Fruit fly (Drosophila melanogaster) whole organism, adult: ENCODE results near the gene CG10347.

Source experiments
- CG11617 ChIP-seq: fragments of 200-800 bp; sonication (Bioruptor generic); optimal IDR thresholded peaks from 2 replicates; lab custom pipeline; 2017; ENCODE audit warnings: mild to moderate bottlenecking, missing biosample characterization, missing genetic modification reagents, missing genetic modification characterization
- CG12768 ChIP-seq: fragments of 200-800 bp; sonication (Bioruptor generic); optimal IDR thresholded peaks from 2 replicates; lab custom pipeline; 2017; ENCODE audit warnings: missing biosample characterization, missing genetic modification characterization, mild to moderate bottlenecking, moderate library complexity, missing genetic modification reagents
- CG7101 ChIP-seq: fragments of 200-800 bp; sonication (Bioruptor generic); optimal IDR thresholded peaks from 2 replicates; lab custom pipeline; 2018; ENCODE audit warnings: missing biosample characterization, mild to moderate bottlenecking, missing genetic modification characterization, moderate library complexity
- Clk ChIP-seq: fragments of 200-800 bp; sonication (Bioruptor generic); optimal IDR thresholded peaks from 2 replicates; lab custom pipeline; 2017; ENCODE audit warnings: missing biosample characterization, missing genetic modification characterization
- Hr96 ChIP-seq: fragments of 200-800 bp; sonication (Bioruptor generic); optimal IDR thresholded peaks from 2 replicates; lab custom pipeline; 2016; ENCODE audit warnings: missing biosample characterization, missing genetic modification characterization
- bab1 ChIP-seq: fragments of 200-800 bp; sonication (Bioruptor generic); optimal IDR thresholded peaks from 3 replicates; lab custom pipeline; 2019; ENCODE audit warnings: missing biosample characterization, mild to moderate bottlenecking, missing genetic modification characterization, moderate library complexity
- cic ChIP-seq: fragments of 200-800 bp; sonication (Bioruptor generic); optimal IDR thresholded peaks from 2 replicates; lab custom pipeline; 2017; ENCODE audit warnings: missing biosample characterization, mild to moderate bottlenecking, missing genetic modification characterization, moderate library complexity

- no peak for TF ChIP-seq Clk (GFP tag; lab: Kevin White, UChicago)
- no peak for TF ChIP-seq CG12768 (GFP tag; lab: Kevin White, UChicago)
- TF ChIP-seq CG7101 = no peak
- no peak for TF ChIP-seq Hr96 (GFP tag; lab: Kevin White, UChicago)
- no peak for TF ChIP-seq CG11617 (GFP tag; lab: Kevin White, UChicago)
- no peak for TF ChIP-seq cic (GFP tag; lab: Kevin White, UChicago)
- TF ChIP-seq bab1 = no peak
Measured at dm6 chrX:11818767-11819089, 36.0 kb downstream of the CG10347 start.
